Worm (Caenorhabditis elegans): ENCODE data around the gene col-12.

DNA sequence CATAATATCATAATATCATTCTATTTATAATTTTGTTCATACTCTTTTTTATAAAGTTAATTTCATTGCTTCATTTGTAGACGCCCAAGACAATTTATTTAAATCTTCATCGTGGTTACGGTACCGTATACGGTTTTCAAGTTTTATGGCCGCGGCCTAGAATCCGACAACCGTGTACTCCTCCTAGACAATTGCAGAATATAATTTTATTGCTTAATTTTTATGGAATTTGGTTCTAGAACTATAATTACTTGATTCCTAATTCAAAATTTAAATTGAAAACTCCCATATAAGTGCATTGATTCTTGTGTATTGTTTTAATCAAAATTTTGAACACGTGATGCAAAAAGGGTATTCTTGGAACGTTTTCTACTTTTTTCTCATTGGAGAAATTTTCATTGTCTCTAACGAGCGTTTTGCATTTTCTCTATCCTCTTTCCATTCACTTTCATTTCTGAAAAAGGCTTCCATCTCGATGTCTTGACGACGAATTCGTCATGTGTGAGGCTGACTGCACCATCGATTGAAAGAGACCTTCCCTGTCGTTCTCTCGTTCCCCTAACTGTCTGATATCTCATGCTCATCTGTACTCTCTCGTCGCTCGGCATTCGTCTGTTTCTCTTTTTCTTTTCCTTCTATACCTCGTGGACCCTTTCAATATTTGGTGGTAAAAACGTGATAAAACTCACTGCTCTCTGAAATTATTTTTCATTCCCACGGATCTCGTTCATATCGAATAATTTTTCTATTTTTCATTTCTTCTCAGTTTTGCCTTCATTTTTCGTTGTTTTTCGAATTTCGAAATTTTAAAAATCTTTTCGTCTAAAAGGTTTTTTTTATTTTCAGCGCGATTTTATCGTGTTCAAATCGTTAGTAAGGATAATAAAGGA is 16.4 kb upstream of the col-12 start, which contains the start of gene pap-1:
- TF ChIP-seq ref-1 (GFP tag; conservative IDR thresholded peaks at IDR 0.05) (no peak), ztf-29 (GFP tag; IDR thresholded peaks at IDR 0.05) (no peak), flt-1 (GFP tag; IDR thresholded peaks at IDR 0.05) (no peak), med-1 (GFP tag; optimal IDR thresholded peaks at IDR 0.05; ENCODE audit: insufficient read depth) (no peak), tab-1 (GFP tag; IDR thresholded peaks at IDR 0.05) (no peak), T22C8.4 (GFP tag; IDR thresholded peaks at IDR 0.05) (peak; percentile 73), cog-1 (tag; optimal IDR thresholded peaks at IDR 0.05) (no peak), klf-2 (GFP tag; conservative IDR thresholded peaks at IDR 0.05) (no peak), ztf-23 (GFP tag; IDR thresholded peaks at IDR 0.05) (no peak)
